Worm (Caenorhabditis elegans) whole organism, midembryonic: ENCODE results near the gene cest-24.

Source experiments
- T22C8.4 ChIP-seq: fragments of 200-800 bp; sonication (Bioruptor generic); IDR thresholded peaks from 2 replicates; pipeline ENCODE4 v1.3.6; 2022; ENCODE audit warnings: missing genetic modification characterization, missing compliant biosample characterization
- cog-1 ChIP-seq: sonication (generic microtip); optimal IDR thresholded peaks from 2 replicates; lab custom pipeline; 2016; ENCODE audit warnings: missing genetic modification characterization, missing compliant biosample characterization
- flt-1 ChIP-seq: fragments of 200-800 bp; sonication (Bioruptor generic); IDR thresholded peaks from 2 replicates; pipeline ENCODE4 v1.3.6; 2022; ENCODE audit warnings: missing genetic modification characterization, missing compliant biosample characterization
- klf-2 ChIP-seq: fragments of 200-800 bp; sonication (Bioruptor generic); conservative IDR thresholded peaks from 2 replicates; pipeline ENCODE4 v1.3.6; 2022; ENCODE audit warnings: missing genetic modification reagents, missing genetic modification characterization, missing compliant biosample characterization
- med-1 ChIP-seq: sonication (generic microtip); optimal IDR thresholded peaks from 2 replicates; lab custom pipeline; 2017; ENCODE audit warnings: missing genetic modification characterization, mild to moderate bottlenecking, missing compliant biosample characterization, antibody characterized with exemption, missing genetic modification reagents; ENCODE audit not compliant: insufficient read depth
- ref-1 ChIP-seq: fragments of 200-800 bp; sonication (Bioruptor generic); conservative IDR thresholded peaks from 2 replicates; pipeline ENCODE4 v1.3.6; 2022; ENCODE audit warnings: missing genetic modification reagents, missing genetic modification characterization, missing compliant biosample characterization
- tab-1 ChIP-seq: fragments of 200-800 bp; sonication (Bioruptor generic); IDR thresholded peaks from 2 replicates; pipeline ENCODE4 v1.3.6; 2022; ENCODE audit warnings: missing genetic modification characterization, missing compliant biosample characterization
- ztf-23 ChIP-seq: fragments of 200-800 bp; sonication (Bioruptor generic); IDR thresholded peaks from 2 replicates; pipeline ENCODE4 v1.3.6; 2022; ENCODE audit warnings: missing genetic modification reagents, missing genetic modification characterization, missing compliant biosample characterization
- ztf-29 ChIP-seq: fragments of 200-800 bp; sonication (Bioruptor generic); IDR thresholded peaks from 2 replicates; pipeline ENCODE4 v1.3.6; 2022; ENCODE audit warnings: missing genetic modification reagents, missing genetic modification characterization, missing compliant biosample characterization

The cest-24 gene

DNA sequence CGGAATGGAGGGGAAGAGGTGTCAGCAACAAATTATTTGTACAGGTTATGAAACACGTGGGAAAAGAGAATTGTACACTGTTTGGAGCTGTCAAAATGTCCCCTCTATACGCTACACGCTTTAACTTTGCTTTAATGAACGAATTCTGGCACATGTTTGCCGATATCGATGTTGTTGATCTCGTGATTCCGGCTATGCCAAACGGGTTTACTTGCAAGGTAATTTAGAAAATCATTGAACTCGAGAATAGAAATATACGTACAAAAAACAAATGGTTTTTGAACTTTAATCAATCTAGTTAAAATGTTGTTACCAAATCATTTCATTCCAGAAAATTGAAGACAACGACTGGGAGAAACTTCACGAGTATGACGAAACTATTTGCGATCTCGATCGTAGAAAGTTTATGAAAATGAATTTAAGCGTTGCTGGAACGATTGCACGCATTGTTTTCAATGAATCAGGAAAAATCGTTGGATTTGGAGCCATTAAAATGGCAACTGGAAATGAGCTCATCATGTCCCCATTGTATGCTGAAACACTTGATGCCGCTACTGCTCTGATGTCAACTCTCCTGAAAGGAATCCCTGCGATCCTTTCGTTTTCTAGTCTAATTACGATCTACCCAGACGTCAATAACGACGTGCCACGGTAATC lies 39.4 kb upstream of the cest-24 start:
- no peak for TF ChIP-seq cog-1 (tag; lab: Kevin White, UChicago)
- TF ChIP-seq T22C8.4, result no peak
- TF ChIP-seq ztf-29 (GFP tag; lab: Robert Waterston, UW), result no peak
- no peak for TF ChIP-seq tab-1 (GFP tag; lab: Robert Waterston, UW)
- no peak for TF ChIP-seq ref-1

DNA sequence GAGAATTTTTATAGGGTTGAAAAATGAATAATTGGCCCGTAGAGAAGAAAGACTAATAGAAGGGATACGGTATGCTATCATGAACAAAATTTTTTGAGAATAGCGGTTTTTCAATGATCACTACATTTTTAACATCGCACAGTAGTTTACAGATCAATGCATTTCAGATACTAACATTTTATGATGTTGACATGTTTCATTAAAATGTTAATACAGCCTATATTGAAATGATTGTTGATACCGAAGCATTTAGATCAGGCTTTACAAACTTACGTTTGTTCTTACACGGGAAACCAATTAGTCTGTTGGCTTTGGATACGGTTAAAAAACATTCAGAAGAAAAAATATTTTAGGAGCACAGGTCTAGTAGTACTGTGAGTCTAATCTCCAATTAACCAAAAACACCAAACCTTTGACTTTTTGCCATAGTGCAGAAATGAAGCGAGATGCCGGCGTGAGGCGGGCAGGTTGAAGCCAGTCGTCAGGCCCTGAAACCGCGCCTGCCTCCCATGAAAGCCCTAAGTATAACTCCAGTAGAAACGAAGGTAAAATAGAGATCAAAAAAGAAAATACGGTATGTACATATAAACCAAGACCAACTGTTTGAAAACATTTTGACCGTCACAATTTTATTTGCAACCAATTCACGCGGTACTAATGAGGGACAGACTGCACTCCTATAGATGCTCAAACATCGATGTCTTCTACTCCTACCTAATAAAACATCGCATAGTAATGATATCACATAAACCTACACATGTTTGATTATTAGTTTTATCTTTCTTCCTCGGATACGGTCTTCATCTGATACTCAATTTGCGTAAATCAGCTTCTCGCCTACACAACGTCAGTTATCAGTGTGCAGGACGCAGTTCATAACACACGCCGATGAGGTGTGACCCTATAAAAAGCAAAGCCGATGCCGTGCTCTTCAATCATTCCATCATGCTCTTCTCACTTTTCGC lies 38.3 kb upstream of the cest-24 start, which contains the start of gene fil-2:
fil-2 (plus strand) TSS at position 915 of the 965 bp plus-strand sequence.
- TF ChIP-seq ref-1, result no peak
- TF ChIP-seq T22C8.4, result no peak
- no peak for TF ChIP-seq cog-1 (tag; lab: Kevin White, UChicago)
- no peak for TF ChIP-seq ztf-23 (GFP tag; lab: Robert Waterston, UW)
- TF ChIP-seq ztf-29 (GFP tag; lab: Robert Waterston, UW), result no peak
- no peak for TF ChIP-seq klf-2 (GFP tag; lab: Robert Waterston, UW)
- no peak for TF ChIP-seq med-1
- no peak for TF ChIP-seq flt-1 (GFP tag; lab: Robert Waterston, UW)
- no peak for TF ChIP-seq tab-1 (GFP tag; lab: Robert Waterston, UW)

ce11 chrV:6280067-6280466 lies 36.7 kb upstream of the cest-24 start:
- no peak for TF ChIP-seq tab-1 (GFP tag; lab: Robert Waterston, UW)
- no peak for TF ChIP-seq flt-1 (GFP tag; lab: Robert Waterston, UW)
- no peak for TF ChIP-seq ztf-23 (GFP tag; lab: Robert Waterston, UW)
- TF ChIP-seq ref-1, result no peak
- no peak for TF ChIP-seq klf-2 (GFP tag; lab: Robert Waterston, UW)
- TF ChIP-seq T22C8.4, result no peak
- no peak for TF ChIP-seq med-1
- TF ChIP-seq cog-1 (tag; lab: Kevin White, UChicago), result no peak

DNA sequence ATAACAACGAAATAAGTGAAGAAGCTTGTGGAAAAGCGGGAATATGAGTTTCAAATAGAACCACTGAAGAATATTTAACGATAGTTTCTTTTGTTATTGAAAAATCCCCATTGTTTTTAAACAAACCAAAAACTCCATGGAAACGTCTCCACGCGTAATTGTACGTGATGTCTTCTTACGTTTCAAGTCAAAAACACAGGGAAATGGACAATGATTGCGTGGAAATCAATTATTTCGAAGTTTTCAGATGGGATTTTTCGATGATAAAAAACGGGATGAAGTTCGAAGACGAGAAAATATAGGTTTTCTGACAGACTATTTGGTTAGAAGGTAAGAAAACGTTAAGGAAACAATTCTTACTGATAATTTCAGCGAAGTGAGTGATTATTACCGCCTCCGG lies 35.6 kb upstream of the cest-24 start, which contains the start of the genes K12B6.4 and spe-49:
K12B6.4 (minus strand) TSS at position 101 of the 400 bp plus-strand sequence.
spe-49 (plus strand) TSS at position 185 of the 400 bp plus-strand sequence.
- TF ChIP-seq flt-1 (GFP tag; lab: Robert Waterston, UW), result no peak
- no peak for TF ChIP-seq T22C8.4
- TF ChIP-seq tab-1 (GFP tag; lab: Robert Waterston, UW), result no peak

- TF ChIP-seq flt-1 (GFP tag; lab: Robert Waterston, UW), result no peak
- no peak for TF ChIP-seq med-1
- TF ChIP-seq klf-2 (GFP tag; lab: Robert Waterston, UW), result no peak
- no peak for TF ChIP-seq T22C8.4
These were observed 30.4 kb upstream of the cest-24 start, which contains the start of gene srn-1 for ce11 chrV:6286343-6286742. TSS of gene srn-1 (minus strand) at chrV:6286443.

ce11 chrV:6288607-6289006 lies 28.1 kb upstream of the cest-24 start, which contains the start of gene K12B6.11:
TSS of gene K12B6.11 (plus strand) at chrV:6288907.
- TF ChIP-seq ztf-29 (GFP tag; lab: Robert Waterston, UW), result no peak
- no peak for TF ChIP-seq flt-1 (GFP tag; lab: Robert Waterston, UW)
- TF ChIP-seq tab-1 (GFP tag; lab: Robert Waterston, UW), result no peak
- no peak for TF ChIP-seq ztf-23 (GFP tag; lab: Robert Waterston, UW)
- TF ChIP-seq med-1, result no peak

DNA sequence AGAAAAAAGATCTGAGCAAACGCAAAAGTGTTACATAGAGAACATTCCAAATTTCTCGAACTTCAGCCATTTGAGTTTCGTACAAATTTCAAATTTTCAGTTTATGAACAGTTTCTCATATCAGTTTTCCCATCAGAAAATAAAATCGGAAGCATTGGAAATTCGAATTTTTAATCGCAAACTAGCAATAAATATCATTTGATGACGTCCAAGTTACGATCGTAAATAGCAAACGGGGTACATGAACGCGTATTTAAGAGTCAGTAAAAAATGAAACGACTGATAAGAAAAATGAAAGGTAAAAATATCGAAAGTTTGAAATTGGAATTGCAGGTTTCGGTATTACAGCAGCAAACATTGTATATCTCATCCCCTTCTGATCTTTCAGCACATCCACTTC lies 25.4 kb upstream of the cest-24 start:
- TF ChIP-seq ztf-23 (GFP tag; lab: Robert Waterston, UW) (no peak), med-1 (no peak), ref-1 (no peak), ztf-29 (GFP tag; lab: Robert Waterston, UW) (no peak), cog-1 (tag; lab: Kevin White, UChicago) (no peak), T22C8.4 (no peak), flt-1 (GFP tag; lab: Robert Waterston, UW) (no peak), tab-1 (GFP tag; lab: Robert Waterston, UW) (no peak), klf-2 (GFP tag; lab: Robert Waterston, UW) (no peak)

DNA sequence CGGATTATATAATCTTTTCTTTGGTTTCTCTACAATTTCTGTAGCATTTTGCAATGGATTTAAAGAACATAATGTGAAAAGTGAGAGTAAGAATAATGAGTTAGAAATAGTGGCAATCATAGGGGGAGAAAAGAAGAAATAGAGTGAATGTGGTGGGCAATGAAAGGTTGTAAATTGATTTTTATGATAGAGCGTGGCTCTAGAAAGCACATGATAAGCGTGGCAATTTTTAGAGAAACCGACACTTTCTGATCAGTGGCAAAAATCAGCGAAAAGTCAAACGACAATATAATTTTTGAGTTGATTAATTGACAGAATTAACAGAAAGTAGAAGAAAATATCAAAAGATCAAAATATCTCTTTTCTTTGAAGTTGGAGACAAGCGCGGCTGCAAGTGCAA lies 24.3 kb upstream of the cest-24 start, which contains the start of gene K12B6.9:
K12B6.9 (minus strand) TSS at position 266 of the 400 bp plus-strand sequence.
- TF ChIP-seq tab-1 (GFP tag; lab: Robert Waterston, UW), result no peak
- no peak for TF ChIP-seq med-1
- TF ChIP-seq cog-1 (tag; lab: Kevin White, UChicago), result no peak
- TF ChIP-seq ztf-23 (GFP tag; lab: Robert Waterston, UW), result no peak

ce11 chrV:6301046-6301445 lies 15.7 kb upstream of the cest-24 start:
- TF ChIP-seq med-1 (no peak), ref-1 (no peak), tab-1 (GFP tag; lab: Robert Waterston, UW) (no peak), ztf-23 (GFP tag; lab: Robert Waterston, UW) (no peak), ztf-29 (GFP tag; lab: Robert Waterston, UW) (no peak), flt-1 (GFP tag; lab: Robert Waterston, UW) (no peak), cog-1 (tag; lab: Kevin White, UChicago) (no peak), T22C8.4 (no peak), klf-2 (GFP tag; lab: Robert Waterston, UW) (no peak)

DNA sequence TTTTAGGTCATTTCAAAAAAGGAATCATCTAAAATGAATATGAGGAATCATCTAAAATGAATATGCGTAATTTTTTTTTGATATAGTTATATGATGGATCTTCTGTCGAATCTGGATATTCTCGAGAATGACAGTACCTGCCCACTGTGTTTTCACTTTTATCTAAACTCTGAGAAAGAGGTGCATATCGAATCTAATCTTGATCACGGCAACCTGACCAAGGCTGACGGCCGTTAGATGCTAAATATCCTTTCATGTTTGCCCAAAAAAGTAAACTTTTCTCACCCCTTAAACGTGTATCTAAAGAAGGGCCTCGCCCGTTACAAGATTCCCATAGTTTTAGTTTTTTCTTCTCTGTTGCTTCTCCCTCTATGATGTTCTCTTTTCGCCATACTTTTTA lies 14.3 kb upstream of the cest-24 start:
- no peak for TF ChIP-seq ztf-23 (GFP tag; lab: Robert Waterston, UW)
- no peak for TF ChIP-seq klf-2 (GFP tag; lab: Robert Waterston, UW)
- TF ChIP-seq T22C8.4, result no peak
- no peak for TF ChIP-seq cog-1 (tag; lab: Kevin White, UChicago)
- no peak for TF ChIP-seq med-1
- no peak for TF ChIP-seq tab-1 (GFP tag; lab: Robert Waterston, UW)
- TF ChIP-seq ztf-29 (GFP tag; lab: Robert Waterston, UW), result no peak
- TF ChIP-seq ref-1, result no peak
- TF ChIP-seq flt-1 (GFP tag; lab: Robert Waterston, UW), result no peak
